Fruit fly (Drosophila melanogaster): ENCODE results near the gene Aplip1.

The Aplip1 gene

DNA sequence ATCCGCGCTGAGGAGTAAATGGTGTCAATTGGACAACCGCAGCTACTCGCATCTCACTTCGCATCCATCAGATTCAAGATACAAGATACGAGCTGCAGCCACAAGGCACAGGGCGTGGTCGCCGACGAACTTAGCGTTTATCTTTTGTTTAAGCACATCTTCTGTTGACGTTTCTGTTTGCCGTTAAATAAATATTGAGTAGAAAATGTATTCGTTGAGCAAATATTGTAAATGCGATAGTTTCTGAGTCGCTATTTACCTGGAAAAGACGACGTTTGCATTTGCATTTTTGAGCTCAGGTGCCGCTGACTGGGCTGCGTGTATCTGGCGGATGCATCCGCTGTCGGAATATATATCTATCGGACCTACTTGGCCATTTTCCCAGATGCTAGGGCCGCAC, 29.9 kb upstream of the Aplip1 start (continued):
- no peak for TF ChIP-seq row (GFP tag; IDR thresholded peaks at IDR 0.05)
- no peak for TF ChIP-seq CG12391 (tag; optimal IDR thresholded peaks at IDR 0.05)
- TF ChIP-seq CG34224 (GFP tag; IDR thresholded peaks at IDR 0.05; ENCODE audit: partially characterized antibody) = no peak
- peak; percentile 51 for TF ChIP-seq oc (tag; optimal IDR thresholded peaks at IDR 0.05)
- TF ChIP-seq sqz (GFP tag; optimal IDR thresholded peaks at IDR 0.05) = peak; percentile 67
- TF ChIP-seq ssp (GFP tag; IDR thresholded peaks at IDR 0.05) = no peak
- peak; percentile 24 for TF ChIP-seq Fer2 (tag; optimal IDR thresholded peaks at IDR 0.05)
- TF ChIP-seq Xbp1 (GFP tag; optimal IDR thresholded peaks at IDR 0.05) = no peak
- no peak for TF ChIP-seq Doc2 (GFP tag; IDR thresholded peaks at IDR 0.05)
- peak; percentile 25 for TF ChIP-seq caup (GFP tag; optimal IDR thresholded peaks at IDR 0.05; ENCODE audit: severe bottlenecking)
- TF ChIP-seq CG17385 (GFP tag; optimal IDR thresholded peaks at IDR 0.05) = peak; percentile 59
- no peak for TF ChIP-seq Usf (GFP tag; optimal IDR thresholded peaks at IDR 0.05)
- peak in 1 of 2 experiments; percentile 6 for TF ChIP-seq chif (GFP tag; optimal IDR thresholded peaks at IDR 0.05)
- TF ChIP-seq bbx (GFP tag; IDR thresholded peaks at IDR 0.05; ENCODE audit: partially characterized antibody) = no peak
- no peak for TF ChIP-seq chn (GFP tag; optimal IDR thresholded peaks at IDR 0.05)
- peak; percentile 54 for TF ChIP-seq Side (GFP tag; optimal IDR thresholded peaks at IDR 0.05)
- TF ChIP-seq aop (GFP tag; IDR thresholded peaks at IDR 0.05) = no peak
- TF ChIP-seq toy (GFP tag; IDR thresholded peaks at IDR 0.05) = no peak
- no peak for TF ChIP-seq lilli (GFP tag; optimal IDR thresholded peaks at IDR 0.05)
- no peak for TF ChIP-seq sima (GFP tag; optimal IDR thresholded peaks at IDR 0.05)
- no peak for TF ChIP-seq CG31224 (GFP tag; IDR thresholded peaks at IDR 0.05)
- no peak for TF ChIP-seq CG3726 (GFP tag; IDR thresholded peaks at IDR 0.05)
- no peak for TF ChIP-seq nom (GFP tag; optimal IDR thresholded peaks at IDR 0.05)
- TF ChIP-seq jumu (GFP tag; optimal IDR thresholded peaks at IDR 0.05) = no peak
- peak; percentile 41 for TF ChIP-seq Nf-YB (GFP tag; optimal IDR thresholded peaks at IDR 0.05)
- TF ChIP-seq Oaz (GFP tag; IDR thresholded peaks at IDR 0.05) = no peak
- TF ChIP-seq ro (GFP tag; IDR thresholded peaks at IDR 0.05) = no peak
- no peak for TF ChIP-seq CG11247 (GFP tag; IDR thresholded peaks at IDR 0.05)
- no peak for TF ChIP-seq CG3838 (GFP tag; optimal IDR thresholded peaks at IDR 0.05)
- no peak for TF ChIP-seq CG9876 (GFP tag; optimal IDR thresholded peaks at IDR 0.05)
- TF ChIP-seq CG9932 (GFP tag; IDR thresholded peaks at IDR 0.05) = no peak
- no peak for TF ChIP-seq CG4617 (GFP tag; optimal IDR thresholded peaks at IDR 0.05; ENCODE audit: borderline replicate concordance)
- no peak for TF ChIP-seq hth (optimal IDR thresholded peaks at IDR 0.05)
- TF ChIP-seq cato (GFP tag; optimal IDR thresholded peaks at IDR 0.05; ENCODE audit: borderline replicate concordance) = peak; percentile 25
- TF ChIP-seq Ptx1 (GFP tag; IDR thresholded peaks at IDR 0.05) = no peak; the same call in 1 of the 2 replicates
- TF ChIP-seq NfI (GFP tag; optimal IDR thresholded peaks at IDR 0.05) = peak; percentile 28
- TF ChIP-seq CG15011 (GFP tag; optimal IDR thresholded peaks at IDR 0.05) = peak; percentile 55
- TF ChIP-seq chinmo (GFP tag; IDR thresholded peaks at IDR 0.05; ENCODE audit: partially characterized antibody) = no peak
- no peak for TF ChIP-seq croc (GFP tag; conservative IDR thresholded peaks at IDR 0.05)
- TF ChIP-seq jing (GFP tag; optimal IDR thresholded peaks at IDR 0.05) = peak; percentile 4
- peak; percentile 24 for TF ChIP-seq CG6854 (GFP tag; optimal IDR thresholded peaks at IDR 0.05)
- peak; percentile 84 for TF ChIP-seq ara (GFP tag; IDR thresholded peaks at IDR 0.05)
- 0 out of 2 replicates have a peak, but pooled peaks have one; percentile 19 for TF ChIP-seq rib (GFP tag; IDR thresholded peaks at IDR 0.05)
- no peak for TF ChIP-seq luna (GFP tag; optimal IDR thresholded peaks at IDR 0.05)
- no peak for TF ChIP-seq ato (GFP tag; IDR thresholded peaks at IDR 0.05; ENCODE audit: partially characterized antibody)
- TF ChIP-seq CG42726 (GFP tag; IDR thresholded peaks at IDR 0.05; ENCODE audit: partially characterized antibody) = no peak
- no peak for TF ChIP-seq ash1 (GFP tag; optimal IDR thresholded peaks at IDR 0.05)
- no peak for TF ChIP-seq CG4820 (GFP tag; optimal IDR thresholded peaks at IDR 0.05)
- TF ChIP-seq CG6683 (GFP tag; optimal IDR thresholded peaks at IDR 0.05) = peak; percentile 34
- TF ChIP-seq CG33213 (GFP tag; optimal IDR thresholded peaks at IDR 0.05) = peak; percentile 64
- TF ChIP-seq kni (GFP tag; optimal IDR thresholded peaks at IDR 0.05) = peak; percentile 94
- no peak for TF ChIP-seq Rx (GFP tag; IDR thresholded peaks at IDR 0.05)

Data from whole organism, embryonic.